Worm (Caenorhabditis elegans) whole organism, early embryonic: ENCODE data around the gene sri-53.

ENCODE experiments used
- B0310.2 ChIP-seq: sonication (generic microtip); optimal IDR thresholded peaks from 2 replicates; lab custom pipeline; 2016; ENCODE audit warnings: mild to moderate bottlenecking, missing genetic modification characterization, missing compliant biosample characterization
- F13C5.2 ChIP-seq: sonication (generic microtip); optimal IDR thresholded peaks from 2 replicates; lab custom pipeline; 2017; ENCODE audit warnings: mild to moderate bottlenecking, missing genetic modification characterization, inconsistent platforms, missing compliant biosample characterization
- ama-1 ChIP-seq: fragments of 150-350 bp; optimal IDR thresholded peaks from 2 replicates; lab custom pipeline; 2014
- ceh-13 ChIP-seq: fragments of 200-800 bp; sonication (Bioruptor generic); optimal IDR thresholded peaks from 2 replicates; lab custom pipeline; 2018; ENCODE audit warnings: mild to moderate bottlenecking, missing genetic modification characterization, missing compliant biosample characterization
- ceh-36 ChIP-seq: sonication (generic microtip); optimal IDR thresholded peaks from 2 replicates; lab custom pipeline; 2016; ENCODE audit warnings: missing genetic modification characterization, inconsistent platforms, missing compliant biosample characterization
- flt-1 ChIP-seq: fragments of 200-800 bp; sonication (Bioruptor generic); IDR thresholded peaks from 2 replicates; pipeline ENCODE4 v1.3.6; 2022; ENCODE audit warnings: missing genetic modification characterization, missing compliant biosample characterization
- hmbx-1 ChIP-seq: sonication (generic microtip); optimal IDR thresholded peaks from 2 replicates; lab custom pipeline; 2016; ENCODE audit warnings: mild to moderate bottlenecking, missing genetic modification characterization, missing compliant biosample characterization
- hnd-1 ChIP-seq: sonication (generic microtip); optimal IDR thresholded peaks from 2 replicates; lab custom pipeline; 2016; ENCODE audit warnings: missing genetic modification characterization, missing compliant biosample characterization
- pes-1 ChIP-seq: fragments of 200-800 bp; sonication (Bioruptor generic); IDR thresholded peaks from 2 replicates; pipeline ENCODE4 v1.3.6; 2022; ENCODE audit warnings: missing genetic modification reagents, missing genetic modification characterization, missing compliant biosample characterization
- scrt-1 ChIP-seq: fragments of 200-800 bp; sonication (Bioruptor generic); IDR thresholded peaks from 2 replicates; pipeline ENCODE4 v1.3.6; 2022; ENCODE audit warnings: missing genetic modification characterization, missing compliant biosample characterization
- sea-1 ChIP-seq: fragments of 200-800 bp; sonication (Bioruptor generic); conservative IDR thresholded peaks from 2 replicates; pipeline ENCODE4 v1.3.6; 2022; ENCODE audit warnings: missing genetic modification characterization, missing compliant biosample characterization
- tbx-11 ChIP-seq: fragments of 200-800 bp; sonication (Bioruptor generic); IDR thresholded peaks from 2 replicates; pipeline ENCODE4 v1.3.6; 2022; ENCODE audit warnings: missing genetic modification characterization, missing compliant biosample characterization
- tbx-37 ChIP-seq: fragments of 200-800 bp; sonication (Bioruptor generic); conservative IDR thresholded peaks from 2 replicates; pipeline ENCODE4 v1.3.6; 2022; ENCODE audit warnings: missing genetic modification reagents, missing genetic modification characterization, missing compliant biosample characterization
- tra-4 ChIP-seq: sonication (generic microtip); optimal IDR thresholded peaks from 2 replicates; lab custom pipeline; 2017; ENCODE audit warnings: missing genetic modification characterization, missing compliant biosample characterization

DNA sequence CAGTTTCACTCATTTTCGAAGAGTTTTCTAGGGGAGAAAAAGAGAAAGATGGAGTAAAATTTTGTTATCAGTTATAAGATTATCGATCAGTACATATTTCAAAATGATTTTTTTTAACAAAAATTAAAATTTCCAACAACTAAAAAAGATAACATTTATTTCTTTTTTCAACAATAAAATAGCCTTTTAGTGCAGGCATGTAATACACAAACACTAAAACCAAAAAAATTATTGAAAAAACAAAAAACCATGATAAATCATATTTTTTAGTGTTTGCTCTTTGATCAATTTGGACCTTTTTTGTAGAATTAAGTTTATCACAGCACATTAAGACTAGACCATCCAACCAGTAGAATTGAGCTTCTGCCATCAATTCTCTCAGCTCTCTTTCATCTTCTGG lies 22.2 kb upstream of the sri-53 start, which contains the start of gene ZC239.15:
- TF ChIP-seq ceh-36 (tag; lab: Kevin White, UChicago) (no peak), tbx-37 (no peak), ama-1 (lab: Kevin White, UChicago) (no peak), tbx-11 (GFP tag; lab: Robert Waterston, UW) (no peak), B0310.2 (tag; lab: Kevin White, UChicago) (no peak), flt-1 (GFP tag; lab: Robert Waterston, UW) (no peak), F13C5.2 (tag; lab: Kevin White, UChicago) (no peak), tra-4 (no peak), hmbx-1 (no peak), scrt-1 (GFP tag; lab: Robert Waterston, UW) (no peak), ceh-13 (no peak), sea-1 (no peak), hnd-1 (tag; lab: Kevin White, UChicago) (no peak), pes-1 (GFP tag; lab: Robert Waterston, UW) (no peak)
